Worm (Caenorhabditis elegans) whole organism, L2 larva: Measurements from ENCODE around the gene irld-45.

Experiments
- C34F6.9 ChIP-seq: fragments of 150-350 bp; optimal IDR thresholded peaks from 2 replicates; lab custom pipeline; 2014; ENCODE audit warnings: missing biosample characterization, missing genetic modification characterization
- R02D3.7 ChIP-seq: fragments of 150-350 bp; optimal IDR thresholded peaks from 2 replicates; lab custom pipeline; 2014; ENCODE audit warnings: missing biosample characterization, missing genetic modification characterization
- Y55F3AM.14 ChIP-seq: fragments of 200-800 bp; sonication (Bioruptor generic); optimal IDR thresholded peaks from 2 replicates; lab custom pipeline; 2018; ENCODE audit warnings: mild to moderate bottlenecking, missing genetic modification characterization, missing compliant biosample characterization
- ZK546.5 ChIP-seq: sonication (generic microtip); optimal IDR thresholded peaks from 2 replicates; lab custom pipeline; 2017; ENCODE audit warnings: missing biosample characterization, missing genetic modification characterization
- aly-2 ChIP-seq: fragments of 150-350 bp; optimal IDR thresholded peaks from 2 replicates; lab custom pipeline; 2014; ENCODE audit warnings: missing biosample characterization, missing genetic modification characterization
- ama-1 ChIP-seq: fragments of 150-350 bp; optimal IDR thresholded peaks from 2 replicates; lab custom pipeline; 2018; ENCODE audit warnings: inconsistent platforms
- blmp-1 ChIP-seq: sonication (generic microtip); optimal IDR thresholded peaks from 2 replicates; lab custom pipeline; 2017; ENCODE audit warnings: missing genetic modification characterization, mild to moderate bottlenecking, missing compliant biosample characterization, antibody characterized with exemption, moderate library complexity; ENCODE audit not compliant: insufficient read depth
- ceh-16 ChIP-seq: fragments of 150-350 bp; optimal IDR thresholded peaks from 2 replicates; lab custom pipeline; 2014; ENCODE audit warnings: missing biosample characterization, missing genetic modification characterization
- ceh-82 ChIP-seq: fragments of 150-350 bp; optimal IDR thresholded peaks from 2 replicates; lab custom pipeline; 2014; ENCODE audit warnings: missing biosample characterization, missing genetic modification characterization
- dmd-4 ChIP-seq: sonication (generic microtip); optimal IDR thresholded peaks from 2 replicates; lab custom pipeline; 2017; ENCODE audit warnings: missing biosample characterization, missing genetic modification characterization
- egl-27 ChIP-seq: sonication (generic microtip); optimal IDR thresholded peaks from 3 replicates; lab custom pipeline; 2017; ENCODE audit warnings: missing biosample characterization, missing genetic modification reagents, missing genetic modification characterization
- fos-1 ChIP-seq: fragments of 150-350 bp; optimal IDR thresholded peaks from 2 replicates; lab custom pipeline; 2014; ENCODE audit warnings: missing biosample characterization, missing genetic modification characterization
- gmeb-1 ChIP-seq: fragments of 150-350 bp; optimal IDR thresholded peaks from 2 replicates; lab custom pipeline; 2014; ENCODE audit warnings: missing biosample characterization, missing genetic modification characterization
- lin-13 ChIP-seq: fragments of 150-350 bp; optimal IDR thresholded peaks from 2 replicates; lab custom pipeline; 2014; ENCODE audit warnings: missing biosample characterization, missing genetic modification reagents, missing genetic modification characterization
- lin-39 ChIP-seq: fragments of 150-350 bp; optimal IDR thresholded peaks from 2 replicates; lab custom pipeline; 2014; ENCODE audit warnings: missing biosample characterization, missing genetic modification reagents, missing genetic modification characterization
- lsy-2 ChIP-seq, 2 experiments: fragments of 150-350 bp in 1 of 2; sonication (generic microtip) in 1 of 2; optimal IDR thresholded peaks; 2 replicates each; lab custom pipeline; 2014 to 2017; ENCODE audit warnings: missing biosample characterization in 2 of 2, missing genetic modification characterization in 2 of 2
- mab-5 ChIP-seq: fragments of 150-350 bp; optimal IDR thresholded peaks from 2 replicates; lab custom pipeline; 2014; ENCODE audit warnings: missing biosample characterization, missing genetic modification characterization
- mbf-1 ChIP-seq: sonication (generic microtip); optimal IDR thresholded peaks from 2 replicates; lab custom pipeline; 2017; ENCODE audit warnings: missing biosample characterization, missing genetic modification characterization
- mdl-1 ChIP-seq, 2 experiments: fragments of 150-350 bp in 1 of 2; sonication (generic microtip) in 1 of 2; optimal IDR thresholded peaks; 2 replicates each; lab custom pipeline; 2017; ENCODE audit warnings: missing biosample characterization in 2 of 2, missing genetic modification characterization in 2 of 2
- nhr-10 ChIP-seq: sonication (generic microtip); optimal IDR thresholded peaks from 2 replicates; lab custom pipeline; 2017; ENCODE audit warnings: missing biosample characterization, missing genetic modification characterization
- nhr-11 ChIP-seq: fragments of 150-350 bp; optimal IDR thresholded peaks from 2 replicates; lab custom pipeline; 2014; ENCODE audit warnings: missing biosample characterization, missing genetic modification characterization
- nhr-129 ChIP-seq: fragments of 150-350 bp; optimal IDR thresholded peaks from 2 replicates; lab custom pipeline; 2014; ENCODE audit warnings: missing biosample characterization, missing genetic modification characterization
- nhr-21 ChIP-seq: fragments of 150-350 bp; optimal IDR thresholded peaks from 2 replicates; lab custom pipeline; 2014; ENCODE audit warnings: missing biosample characterization, missing genetic modification characterization
- nhr-23 ChIP-seq: fragments of 150-350 bp; optimal IDR thresholded peaks from 2 replicates; lab custom pipeline; 2014; ENCODE audit warnings: missing biosample characterization, missing genetic modification reagents, missing genetic modification characterization
- nhr-77 ChIP-seq: fragments of 150-350 bp; optimal IDR thresholded peaks from 2 replicates; lab custom pipeline; 2014; ENCODE audit warnings: missing biosample characterization, missing genetic modification characterization
- peb-1 ChIP-seq: fragments of 150-350 bp; optimal IDR thresholded peaks from 2 replicates; lab custom pipeline; 2014; ENCODE audit warnings: missing biosample characterization, missing genetic modification characterization
- sem-4 ChIP-seq: fragments of 150-350 bp; optimal IDR thresholded peaks from 2 replicates; lab custom pipeline; 2014; ENCODE audit warnings: missing biosample characterization, missing genetic modification reagents, missing genetic modification characterization
- skn-1 ChIP-seq: sonication (generic microtip); optimal IDR thresholded peaks from 2 replicates; lab custom pipeline; 2017; ENCODE audit warnings: missing biosample characterization, missing genetic modification characterization
- sma-3 ChIP-seq: sonication (generic microtip); optimal IDR thresholded peaks from 2 replicates; lab custom pipeline; 2016; ENCODE audit warnings: missing genetic modification reagents, missing genetic modification characterization, missing compliant biosample characterization
- sma-9 ChIP-seq, 2 experiments: fragments of 150-350 bp in 1 of 2; sonication (generic microtip) in 1 of 2; optimal IDR thresholded peaks; 2 replicates each; lab custom pipeline; 2014 to 2016; ENCODE audit warnings: missing genetic modification characterization in 2 of 2, mild to moderate bottlenecking in 1 of 2, missing biosample characterization in 1 of 2, missing compliant biosample characterization in 1 of 2, missing genetic modification reagents in 1 of 2, moderate library complexity in 1 of 2
- snpc-4 ChIP-seq: fragments of 150-350 bp; optimal IDR thresholded peaks from 2 replicates; lab custom pipeline; 2014; ENCODE audit warnings: missing biosample characterization, missing genetic modification characterization
- unc-39 ChIP-seq: fragments of 150-350 bp; optimal IDR thresholded peaks from 2 replicates; lab custom pipeline; 2014; ENCODE audit warnings: missing biosample characterization, missing genetic modification characterization
- unc-55 ChIP-seq: fragments of 150-350 bp; sonication (generic microtip); optimal IDR thresholded peaks from 3 replicates; lab custom pipeline; 2014; ENCODE audit warnings: missing biosample characterization, missing genetic modification reagents, missing genetic modification characterization
- unc-62 ChIP-seq: fragments of 150-350 bp; optimal IDR thresholded peaks from 2 replicates; lab custom pipeline; 2014; ENCODE audit warnings: missing biosample characterization, missing genetic modification reagents, missing genetic modification characterization
- zag-1 ChIP-seq: fragments of 150-350 bp; optimal IDR thresholded peaks from 2 replicates; lab custom pipeline; 2014; ENCODE audit warnings: missing biosample characterization, missing genetic modification characterization
- ztf-1 ChIP-seq: fragments of 200-800 bp; sonication (Bioruptor generic); conservative IDR thresholded peaks from 2 replicates; pipeline ENCODE4 v1.3.6; 2022; ENCODE audit warnings: missing genetic modification characterization, missing compliant biosample characterization
- ztf-4 ChIP-seq: fragments of 150-350 bp; optimal IDR thresholded peaks from 2 replicates; lab custom pipeline; 2014; ENCODE audit warnings: missing biosample characterization, missing genetic modification characterization

irld-45 gene

DNA sequence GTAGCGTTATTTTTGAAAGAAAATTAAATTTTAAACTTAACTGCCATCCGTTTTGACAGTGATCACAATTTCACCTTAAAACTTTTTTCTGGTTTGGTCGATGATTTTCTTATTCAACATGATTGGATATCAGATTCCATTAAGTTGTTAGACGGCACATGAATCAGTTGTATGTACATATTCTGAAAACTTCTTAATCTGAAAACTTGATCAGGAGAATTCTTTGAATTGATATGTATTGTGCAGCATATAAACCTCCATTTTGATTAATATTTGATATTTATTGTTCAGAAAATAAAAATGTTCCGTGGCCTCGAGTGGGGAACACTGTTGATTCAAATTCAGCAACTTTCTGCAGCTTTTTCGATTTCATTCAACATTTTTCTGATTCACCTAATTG lies 8.1 kb upstream of the irld-45 start, which contains the start of gene str-221:
Gene str-221, plus strand, starts transcription at position 301 of the 400 bp plus-strand sequence.
- TF ChIP-seq mbf-1, result no peak
- no peak for TF ChIP-seq sem-4
- no peak for TF ChIP-seq dmd-4
- TF ChIP-seq nhr-10 (tag; lab: Kevin White, UChicago), result no peak
- TF ChIP-seq blmp-1 (tag; lab: Kevin White, UChicago), result no peak
- TF ChIP-seq mdl-1 (tag; optimal IDR thresholded peaks at IDR 0.05; lab: Kevin White, UChicago), result no peak
- no peak for TF ChIP-seq ZK546.5 (tag; lab: Kevin White, UChicago)
- no peak for TF ChIP-seq skn-1 (tag; lab: Kevin White, UChicago)
- TF ChIP-seq lin-13 (GFP tag; lab: Kevin White, UChicago), result no peak
- no peak for TF ChIP-seq snpc-4 (tag; lab: Kevin White, UChicago)
- no peak for TF ChIP-seq mab-5 (tag; lab: Kevin White, UChicago)
- no peak for TF ChIP-seq ama-1 (lab: Kevin White, UChicago)
- no peak for TF ChIP-seq peb-1 (tag; lab: Kevin White, UChicago)
- TF ChIP-seq nhr-129, result no peak
- no peak for TF ChIP-seq nhr-11 (tag; lab: Kevin White, UChicago)
- TF ChIP-seq zag-1 (tag; lab: Kevin White, UChicago), result no peak
- TF ChIP-seq ceh-16, result no peak
- no peak for TF ChIP-seq R02D3.7 (tag; lab: Kevin White, UChicago)
- no peak for TF ChIP-seq nhr-77 (tag; lab: Kevin White, UChicago)

- TF ChIP-seq ceh-82 (tag; lab: Kevin White, UChicago), result no peak
- no peak for TF ChIP-seq egl-27
- no peak for TF ChIP-seq sma-3 (GFP tag; lab: Kevin White, UChicago)
- TF ChIP-seq nhr-21 (tag; lab: Kevin White, UChicago), result no peak
- no peak for TF ChIP-seq peb-1 (tag; lab: Kevin White, UChicago)
- no peak for TF ChIP-seq skn-1 (tag; lab: Kevin White, UChicago)
- TF ChIP-seq unc-55 (GFP tag; lab: Kevin White, UChicago), result no peak
- no peak for TF ChIP-seq nhr-11 (tag; lab: Kevin White, UChicago)
- no peak for TF ChIP-seq ceh-16
- no peak for TF ChIP-seq dmd-4
- TF ChIP-seq mbf-1, result no peak
- no peak for TF ChIP-seq ztf-4 (tag; lab: Kevin White, UChicago)
- TF ChIP-seq lin-39 (tag; lab: Kevin White, UChicago), result no peak
- no peak for TF ChIP-seq Y55F3AM.14 (GFP tag; lab: Kevin White, UChicago)
- no peak for TF ChIP-seq mab-5 (tag; lab: Kevin White, UChicago)
- TF ChIP-seq ztf-1 (GFP tag; lab: Robert Waterston, UW), result no peak
Measured at ce11 chrV:1642199-1642598, 5.9 kb upstream of the irld-45 start, which contains the start of gene Y46H3D.1. Gene Y46H3D.1 (plus strand): TSS chrV:1642499.

- TF ChIP-seq ztf-1 (GFP tag; lab: Robert Waterston, UW) (no peak), gmeb-1 (tag; lab: Kevin White, UChicago) (no peak), unc-62 (no peak), egl-27 (no peak), nhr-21 (tag; lab: Kevin White, UChicago) (no peak), aly-2 (no peak), unc-39 (no peak), nhr-23 (tag; lab: Kevin White, UChicago) (no peak), sem-4 (no peak), lsy-2 (tag; optimal IDR thresholded peaks at IDR 0.05; lab: Kevin White, UChicago) (no peak), fos-1 (no peak)
Measured at ce11 chrV:1642768-1643167, 5.3 kb upstream of the irld-45 start.

ce11 chrV:1643886-1644285 lies 4.2 kb upstream of the irld-45 start, which contains the start of gene alh-2:
Gene alh-2 (plus strand): TSS chrV:1644169.
- TF ChIP-seq sem-4 (no peak), mdl-1 (tag; optimal IDR thresholded peaks at IDR 0.05; lab: Kevin White, UChicago) (no peak), sma-3 (GFP tag; lab: Kevin White, UChicago) (no peak), unc-55 (GFP tag; lab: Kevin White, UChicago) (no peak), skn-1 (tag; lab: Kevin White, UChicago) (no peak), C34F6.9 (no peak), unc-39 (no peak), ceh-16 (no peak), unc-62 (no peak), sma-9 (GFP tag; optimal IDR thresholded peaks at IDR 0.05; lab: Kevin White, UChicago) (no peak), sma-9 (tag; optimal IDR thresholded peaks at IDR 0.05; lab: Kevin White, UChicago) (no peak)
- TF ChIP-seq, all 48 proteins: peak for 0
